Worm (Caenorhabditis elegans) whole organism, young adult: ENCODE measurements around the gene D1053.4.

ENCODE experiments used
- B0019.2 ChIP-seq: fragments of 200-800 bp; sonication (Bioruptor generic); conservative IDR thresholded peaks from 2 replicates; pipeline ENCODE4 v1.3.6; 2022; ENCODE audit warnings: missing genetic modification reagents, missing genetic modification characterization, missing compliant biosample characterization
- Y56A3A.18 ChIP-seq: fragments of 200-800 bp; sonication (Bioruptor generic); IDR thresholded peaks from 2 replicates; pipeline ENCODE4 v1.3.6; 2022; ENCODE audit warnings: missing genetic modification reagents, missing genetic modification characterization, missing compliant biosample characterization
- akir-1 ChIP-seq: fragments of 200-800 bp; sonication (Bioruptor generic); optimal IDR thresholded peaks from 2 replicates; lab custom pipeline; 2018; ENCODE audit warnings: mild to moderate bottlenecking, missing genetic modification characterization, moderate library complexity, missing compliant biosample characterization
- ama-1 ChIP-seq, 3 experiments: fragments of 150-350 bp in 1 of 3; sonication (generic microtip) in 2 of 3; optimal IDR thresholded peaks; 2 replicates each; lab custom pipeline; 2014 to 2018; ENCODE audit warnings: missing biosample characterization in 2 of 3, missing genetic modification characterization in 2 of 3, missing genetic modification reagents in 2 of 3
- attf-6 ChIP-seq: fragments of 200-800 bp; sonication (Bioruptor generic); IDR thresholded peaks from 2 replicates; pipeline ENCODE4 v1.3.6; 2022; ENCODE audit warnings: missing genetic modification reagents, missing genetic modification characterization, missing compliant biosample characterization
- cebp-1 ChIP-seq, 2 experiments: fragments of 200-800 bp in 1 of 2; sonication (Bioruptor generic) in 1 of 2; sonication (generic microtip) in 1 of 2; IDR thresholded peaks in 1 of 2; optimal IDR thresholded peaks in 1 of 2; 2 replicates each; pipeline versions ENCODE4 v1.3.6 to Lab custom; 2017 to 2022; ENCODE audit warnings: missing compliant biosample characterization in 2 of 2, missing genetic modification characterization in 2 of 2, mild to moderate bottlenecking in 1 of 2, missing genetic modification reagents in 1 of 2, moderate library complexity in 1 of 2
- madf-8 ChIP-seq: fragments of 200-800 bp; sonication (Bioruptor generic); conservative IDR thresholded peaks from 2 replicates; pipeline ENCODE4 v1.3.6; 2022; ENCODE audit warnings: missing genetic modification reagents, missing genetic modification characterization, missing compliant biosample characterization
- pbrm-1 ChIP-seq: fragments of 200-800 bp; sonication (Bioruptor generic); IDR thresholded peaks from 2 replicates; pipeline ENCODE4 v1.3.6; 2022; ENCODE audit warnings: missing genetic modification reagents, missing genetic modification characterization, missing compliant biosample characterization
- pha-4 ChIP-seq: fragments of 150-350 bp; sonication (generic microtip); optimal IDR thresholded peaks from 2 replicates; lab custom pipeline; 2014; ENCODE audit warnings: missing biosample characterization, missing genetic modification reagents, missing genetic modification characterization
- unc-62 ChIP-seq: fragments of 150-350 bp; optimal IDR thresholded peaks from 2 replicates; lab custom pipeline; 2014; ENCODE audit warnings: missing biosample characterization, missing genetic modification reagents, missing genetic modification characterization

ce11 chrX:11711437-11712080 lies 12.0 kb downstream of the D1053.4 start:
- TF ChIP-seq pha-4 (tag; lab: Kevin White, UChicago) (no peak), pbrm-1 (GFP tag; lab: Robert Waterston, UW) (no peak), cebp-1 (GFP tag; IDR thresholded peaks at IDR 0.05; lab: Robert Waterston, UW) (no peak), cebp-1 (tag; optimal IDR thresholded peaks at IDR 0.05; lab: Kevin White, UChicago) (no peak), madf-8 (no peak), attf-6 (GFP tag; lab: Robert Waterston, UW) (no peak), unc-62 (GFP tag; lab: Kevin White, UChicago) (no peak), ama-1 (optimal IDR thresholded peaks at IDR 0.05; lab: Kevin White, UChicago) (no peak), ama-1 (GFP tag; optimal IDR thresholded peaks at IDR 0.05; lab: Kevin White, UChicago) (no peak), Y56A3A.18 (GFP tag; lab: Robert Waterston, UW) (no peak), B0019.2 (no peak), akir-1 (no peak)
